Fruit fly (Drosophila melanogaster): ENCODE results near the gene CG6686.

DNA sequence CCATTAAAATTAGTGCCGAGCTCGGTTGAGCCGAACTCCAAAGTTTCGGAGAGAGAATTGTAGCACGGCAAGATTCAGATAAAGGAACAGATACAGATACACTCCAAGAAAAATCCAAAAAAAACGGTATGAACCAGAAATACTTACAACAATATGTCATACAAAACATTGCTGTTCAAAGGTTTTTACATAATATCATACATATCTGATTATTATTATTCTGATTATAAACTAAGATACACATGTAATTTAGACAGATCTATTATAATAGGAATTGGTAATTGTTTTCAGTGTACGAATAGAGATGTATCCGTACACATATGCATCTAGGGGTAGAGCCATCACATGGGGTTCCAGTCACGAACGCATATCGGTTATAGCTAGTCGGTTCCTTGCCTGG is 7.8 kb downstream of the CG6686 start:
- no peak for TF ChIP-seq Sox14 (GFP tag; optimal IDR thresholded peaks at IDR 0.05)
- TF ChIP-seq CG8119 (GFP tag; IDR thresholded peaks at IDR 0.05) = no peak

Data from whole organism, prepupa.